Worm (Caenorhabditis elegans) whole organism, mixed stage, embryonic: ENCODE results near the gene zip-9.

Experiments used
- bed-3 ChIP-seq: fragments of 200-800 bp; sonication (Bioruptor generic); optimal IDR thresholded peaks from 3 replicates; lab custom pipeline; 2018; ENCODE audit warnings: mild to moderate bottlenecking, missing genetic modification characterization, moderate library complexity, missing compliant biosample characterization
- blmp-1 ChIP-seq: fragments of 150-350 bp; optimal IDR thresholded peaks from 2 replicates; lab custom pipeline; 2014; ENCODE audit warnings: missing biosample characterization, missing genetic modification characterization
- ceh-39 ChIP-seq: fragments of 150-350 bp; optimal IDR thresholded peaks from 2 replicates; lab custom pipeline; 2014; ENCODE audit warnings: missing biosample characterization, missing genetic modification characterization
- ceh-43 ChIP-seq: fragments of 200-800 bp; sonication (Bioruptor generic); optimal IDR thresholded peaks from 2 replicates; lab custom pipeline; 2018; ENCODE audit warnings: mild to moderate bottlenecking, missing genetic modification characterization, moderate library complexity, missing compliant biosample characterization
- ceh-83 ChIP-seq: fragments of 200-800 bp; sonication (Bioruptor generic); optimal IDR thresholded peaks from 2 replicates; lab custom pipeline; 2018; ENCODE audit warnings: mild to moderate bottlenecking, missing genetic modification characterization, missing compliant biosample characterization
- ces-1 ChIP-seq: fragments of 150-350 bp; optimal IDR thresholded peaks from 2 replicates; lab custom pipeline; 2014; ENCODE audit warnings: missing biosample characterization, missing genetic modification reagents, missing genetic modification characterization
- cnd-1 ChIP-seq: fragments of 200-800 bp; sonication (Bioruptor generic); optimal IDR thresholded peaks from 2 replicates; lab custom pipeline; 2018; ENCODE audit warnings: mild to moderate bottlenecking, missing genetic modification characterization, missing compliant biosample characterization
- drap-1 ChIP-seq: fragments of 200-800 bp; sonication (Bioruptor generic); optimal IDR thresholded peaks from 3 replicates; lab custom pipeline; 2018; ENCODE audit warnings: mild to moderate bottlenecking, missing genetic modification characterization, missing compliant biosample characterization
- elt-1 ChIP-seq: sonication (generic microtip); optimal IDR thresholded peaks from 2 replicates; lab custom pipeline; 2017; ENCODE audit warnings: missing genetic modification characterization, mild to moderate bottlenecking, missing compliant biosample characterization, antibody characterized with exemption, moderate library complexity, borderline replicate concordance; ENCODE audit not compliant: insufficient read depth
- elt-3 ChIP-seq: fragments of 150-350 bp; optimal IDR thresholded peaks from 2 replicates; lab custom pipeline; 2014; ENCODE audit warnings: missing biosample characterization, missing genetic modification characterization
- flh-1 ChIP-seq: fragments of 200-800 bp; sonication (Bioruptor generic); optimal IDR thresholded peaks from 2 replicates; lab custom pipeline; 2018; ENCODE audit warnings: mild to moderate bottlenecking, missing genetic modification characterization, moderate library complexity, missing compliant biosample characterization
- ham-2 ChIP-seq: fragments of 200-800 bp; sonication (Bioruptor generic); optimal IDR thresholded peaks from 2 replicates; lab custom pipeline; 2018; ENCODE audit warnings: mild to moderate bottlenecking, missing genetic modification characterization, missing compliant biosample characterization
- hlh-1 ChIP-seq: fragments of 150-350 bp; optimal IDR thresholded peaks from 2 replicates; lab custom pipeline; 2014; ENCODE audit warnings: missing biosample characterization, missing genetic modification reagents, missing genetic modification characterization
- lin-13 ChIP-seq: fragments of 150-350 bp; optimal IDR thresholded peaks from 2 replicates; lab custom pipeline; 2014; ENCODE audit warnings: missing biosample characterization, missing genetic modification characterization
- lin-32 ChIP-seq: fragments of 200-800 bp; sonication (Bioruptor generic); optimal IDR thresholded peaks from 2 replicates; lab custom pipeline; 2018; ENCODE audit warnings: mild to moderate bottlenecking, missing genetic modification characterization, missing compliant biosample characterization
- mab-5 ChIP-seq: fragments of 150-350 bp; optimal IDR thresholded peaks from 2 replicates; lab custom pipeline; 2014; ENCODE audit warnings: missing biosample characterization, missing genetic modification characterization
- mep-1 ChIP-seq: fragments of 150-350 bp; optimal IDR thresholded peaks from 2 replicates; lab custom pipeline; 2017; ENCODE audit warnings: missing biosample characterization, missing genetic modification reagents, missing genetic modification characterization, inconsistent platforms
- mls-2 ChIP-seq: sonication (generic microtip); optimal IDR thresholded peaks from 2 replicates; lab custom pipeline; 2016; ENCODE audit warnings: mild to moderate bottlenecking, missing genetic modification characterization, moderate library complexity, missing compliant biosample characterization
- nhr-12 ChIP-seq: fragments of 150-350 bp; optimal IDR thresholded peaks from 2 replicates; lab custom pipeline; 2014; ENCODE audit warnings: missing biosample characterization, missing genetic modification characterization
- nhr-2 ChIP-seq: fragments of 150-350 bp; optimal IDR thresholded peaks from 2 replicates; lab custom pipeline; 2014; ENCODE audit warnings: missing biosample characterization, missing genetic modification characterization
- nhr-237 ChIP-seq: fragments of 150-350 bp; optimal IDR thresholded peaks from 2 replicates; lab custom pipeline; 2014; ENCODE audit warnings: missing biosample characterization, missing genetic modification characterization
- nhr-28 ChIP-seq: fragments of 150-350 bp; optimal IDR thresholded peaks from 2 replicates; lab custom pipeline; 2014; ENCODE audit warnings: missing biosample characterization, missing genetic modification characterization
- nhr-76 ChIP-seq: sonication (generic microtip); optimal IDR thresholded peaks from 2 replicates; lab custom pipeline; 2017; ENCODE audit warnings: missing biosample characterization, missing genetic modification characterization
- pha-4 ChIP-seq: fragments of 150-350 bp; optimal IDR thresholded peaks from 2 replicates; lab custom pipeline; 2018; ENCODE audit warnings: missing biosample characterization, missing genetic modification reagents, missing genetic modification characterization
- sem-2 ChIP-seq: fragments of 200-800 bp; sonication (Bioruptor generic); optimal IDR thresholded peaks from 2 replicates; lab custom pipeline; 2018; ENCODE audit warnings: mild to moderate bottlenecking, missing genetic modification characterization, missing compliant biosample characterization
- snpc-4 ChIP-seq: fragments of 150-350 bp; optimal IDR thresholded peaks from 2 replicates; lab custom pipeline; 2014; ENCODE audit warnings: missing biosample characterization, missing genetic modification characterization
- sptf-1 ChIP-seq: sonication (generic microtip); optimal IDR thresholded peaks from 2 replicates; lab custom pipeline; 2017; ENCODE audit warnings: mild to moderate bottlenecking, missing genetic modification characterization, moderate library complexity, missing compliant biosample characterization
- tbx-8 ChIP-seq: fragments of 200-800 bp; sonication (Bioruptor generic); optimal IDR thresholded peaks from 2 replicates; lab custom pipeline; 2018; ENCODE audit warnings: mild to moderate bottlenecking, missing genetic modification characterization, moderate library complexity, missing compliant biosample characterization
- unc-39 ChIP-seq: fragments of 150-350 bp; optimal IDR thresholded peaks from 2 replicates; lab custom pipeline; 2014; ENCODE audit warnings: missing biosample characterization, missing genetic modification characterization
- zip-8 ChIP-seq: fragments of 150-350 bp; optimal IDR thresholded peaks from 2 replicates; lab custom pipeline; 2014; ENCODE audit warnings: missing biosample characterization, missing genetic modification characterization
- ztf-11 ChIP-seq: fragments of 150-350 bp; optimal IDR thresholded peaks from 2 replicates; lab custom pipeline; 2014; ENCODE audit warnings: missing biosample characterization, missing genetic modification characterization

zip-9 gene

ce11 chrV:10921747-10922146, 20.5 kb upstream of the zip-9 start, which contains the start of gene nas-31:
TSS of gene nas-31 (minus strand) at chrV:10921847.
- TF ChIP-seq drap-1 = no peak
- TF ChIP-seq ces-1 (GFP tag; lab: Kevin White, UChicago) = no peak
- TF ChIP-seq lin-13 (tag; lab: Kevin White, UChicago) = no peak
- no peak for TF ChIP-seq nhr-12 (tag; lab: Kevin White, UChicago)
- TF ChIP-seq mep-1 (tag; lab: Kevin White, UChicago) = no peak
- no peak for TF ChIP-seq ceh-43 (GFP tag; lab: Kevin White, UChicago)
- TF ChIP-seq mab-5 (tag; lab: Kevin White, UChicago) = no peak
- no peak for TF ChIP-seq zip-8
- no peak for TF ChIP-seq pha-4 (tag; lab: Kevin White, UChicago)
- TF ChIP-seq blmp-1 (tag; lab: Kevin White, UChicago) = no peak
- TF ChIP-seq hlh-1 (tag; lab: Kevin White, UChicago) = no peak
- TF ChIP-seq nhr-237 (tag; lab: Kevin White, UChicago) = no peak
- TF ChIP-seq sptf-1 = no peak
- no peak for TF ChIP-seq snpc-4 (tag; lab: Kevin White, UChicago)
- TF ChIP-seq flh-1 = no peak
- no peak for TF ChIP-seq ceh-83
- no peak for TF ChIP-seq ztf-11 (tag; lab: Kevin White, UChicago)
- no peak for TF ChIP-seq elt-1 (tag; lab: Kevin White, UChicago)
- TF ChIP-seq tbx-8 (GFP tag; lab: Kevin White, UChicago) = no peak
- no peak for TF ChIP-seq nhr-28 (tag; lab: Kevin White, UChicago)

ce11 chrV:10923229-10923628, 19.0 kb upstream of the zip-9 start, which contains the start of gene F58B4.7:
TSS of gene F58B4.7 (minus strand) at chrV:10923329.
- TF ChIP-seq ceh-39 (no peak), nhr-12 (tag; lab: Kevin White, UChicago) (no peak), bed-3 (no peak), sptf-1 (no peak), ztf-11 (tag; lab: Kevin White, UChicago) (no peak), hlh-1 (tag; lab: Kevin White, UChicago) (no peak), sem-2 (GFP tag; lab: Kevin White, UChicago) (no peak), blmp-1 (tag; lab: Kevin White, UChicago) (no peak), elt-3 (tag; lab: Kevin White, UChicago) (no peak), nhr-76 (no peak), tbx-8 (GFP tag; lab: Kevin White, UChicago) (no peak), mls-2 (tag; lab: Kevin White, UChicago) (no peak)

- TF ChIP-seq nhr-2 (tag; lab: Kevin White, UChicago) (no peak), pha-4 (tag; lab: Kevin White, UChicago) (no peak), ces-1 (GFP tag; lab: Kevin White, UChicago) (peak; percentile 28)
Observed at ce11 chrV:10924731-10925130, 17.5 kb upstream of the zip-9 start, which contains the start of gene F58B4.6. TSS of gene F58B4.6 (plus strand) at chrV:10925031.

- TF ChIP-seq lin-32 (GFP tag; lab: Kevin White, UChicago) (no peak), blmp-1 (tag; lab: Kevin White, UChicago) (no peak), cnd-1 (tag; lab: Kevin White, UChicago) (no peak), nhr-2 (tag; lab: Kevin White, UChicago) (no peak), ham-2 (GFP tag; lab: Kevin White, UChicago) (no peak), pha-4 (tag; lab: Kevin White, UChicago) (no peak), snpc-4 (tag; lab: Kevin White, UChicago) (no peak)
- TF ChIP-seq, all 35 proteins: peak for 0
Observed at ce11 chrV:10925658-10926057, 16.6 kb upstream of the zip-9 start.

ce11 chrV:10929511-10929910, 12.8 kb upstream of the zip-9 start, which contains the start of gene F58B4.3:
TSS of gene F58B4.3 (plus strand) at chrV:10929811.
- TF ChIP-seq zip-8 = no peak

DNA sequence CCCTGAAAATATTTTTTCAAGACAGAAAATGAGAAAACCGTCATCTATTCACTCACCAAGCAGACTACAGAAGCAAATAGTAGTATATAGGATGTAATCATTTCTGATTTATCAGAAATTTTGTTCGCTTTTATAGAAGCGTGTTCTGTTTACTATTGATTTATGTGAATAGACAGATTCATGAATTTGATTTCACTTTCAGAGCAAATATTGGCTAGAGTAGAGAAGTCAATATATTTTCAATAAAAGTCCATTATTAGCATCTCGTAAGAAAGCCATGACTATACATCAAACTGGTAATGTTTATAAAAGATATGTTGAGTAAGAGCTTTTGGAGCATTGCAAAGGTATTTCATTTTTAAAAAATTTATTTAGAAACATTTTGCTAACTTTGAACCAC, 11.1 kb upstream of the zip-9 start, which contains the start of gene scvp-1:
TSS of gene scvp-1 (minus strand) at position 101 of the 400 bp plus-strand sequence.
- no peak for TF ChIP-seq drap-1
- TF ChIP-seq cnd-1 (tag; lab: Kevin White, UChicago) = no peak
- TF ChIP-seq sptf-1 = no peak
- no peak for TF ChIP-seq nhr-237 (tag; lab: Kevin White, UChicago)
- no peak for TF ChIP-seq unc-39
